Worm (Caenorhabditis elegans) whole organism, L4/young adult: ENCODE results near the gene vps-54.
A peak's percentile ranks its signal among the peaks of the same experiment; 100 is the strongest.

Experiments used
- W03F9.2 ChIP-seq: fragments of 150-350 bp; optimal IDR thresholded peaks from 2 replicates; lab custom pipeline; 2014; ENCODE audit warnings: missing biosample characterization, missing genetic modification characterization
- dao-5 ChIP-seq: sonication (generic microtip); optimal IDR thresholded peaks from 2 replicates; lab custom pipeline; 2016; ENCODE audit warnings: missing genotype, missing genetic modification characterization, moderate library complexity, missing compliant biosample characterization
- him-1 ChIP-seq: sonication (generic microtip); optimal IDR thresholded peaks from 2 replicates; lab custom pipeline; 2016; ENCODE audit warnings: missing genotype, missing genetic modification reagents, missing genetic modification characterization, missing compliant biosample characterization

Gene vps-54

ce11 chrV:10548981-10549380 is 27.2 kb downstream of the vps-54 start, which contains the start of gene srd-34:
Gene srd-34 (minus strand): TSS chrV:10549081.
- no peak for TF ChIP-seq him-1 (tag; lab: Kevin White, UChicago)
- no peak for TF ChIP-seq dao-5 (tag; lab: Kevin White, UChicago)
- TF ChIP-seq W03F9.2 (tag; lab: Kevin White, UChicago), result no peak

ce11 chrV:10546749-10547148 is 29.5 kb downstream of the vps-54 start, which contains the start of gene F25D1.5:
Gene F25D1.5 (minus strand): TSS chrV:10546783.
- no peak for TF ChIP-seq dao-5 (tag; lab: Kevin White, UChicago)

- TF ChIP-seq W03F9.2 (tag; lab: Kevin White, UChicago) (no peak), him-1 (tag; lab: Kevin White, UChicago) (no peak), dao-5 (tag; lab: Kevin White, UChicago) (no peak)
Measured at ce11 chrV:10540024-10540423, 36.2 kb downstream of the vps-54 start, which contains the start of gene degt-1. Gene degt-1 (plus strand): TSS chrV:10540324.

ce11 chrV:10539114-10539513 is 37.1 kb downstream of the vps-54 start, which contains the start of gene F25D1.8:
Gene F25D1.8 (plus strand): TSS chrV:10539414.
- TF ChIP-seq dao-5 (tag; lab: Kevin White, UChicago), result no peak
- TF ChIP-seq W03F9.2 (tag; lab: Kevin White, UChicago), result no peak
- TF ChIP-seq him-1 (tag; lab: Kevin White, UChicago), result no peak

ce11 chrV:10536808-10537207 is 39.4 kb downstream of the vps-54 start:
- no peak for TF ChIP-seq dao-5 (tag; lab: Kevin White, UChicago)
- TF ChIP-seq him-1 (tag; lab: Kevin White, UChicago), result peak; percentile 88
- TF ChIP-seq W03F9.2 (tag; lab: Kevin White, UChicago), result peak; percentile 72

- TF ChIP-seq W03F9.2 (tag; lab: Kevin White, UChicago) (no peak), dao-5 (tag; lab: Kevin White, UChicago) (no peak), him-1 (tag; lab: Kevin White, UChicago) (no peak)
Measured at ce11 chrV:10536095-10536691, 40.0 kb downstream of the vps-54 start, which contains the start of gene ppm-1.A. Gene ppm-1.A (minus strand): TSS chrV:10536388.

- peak; percentile 20 for TF ChIP-seq W03F9.2 (tag; lab: Kevin White, UChicago)
- TF ChIP-seq him-1 (tag; lab: Kevin White, UChicago), result no peak
- no peak for TF ChIP-seq dao-5 (tag; lab: Kevin White, UChicago)
Measured at ce11 chrV:10535325-10535724, 40.9 kb downstream of the vps-54 start.

- no peak for TF ChIP-seq him-1 (tag; lab: Kevin White, UChicago)
- TF ChIP-seq dao-5 (tag; lab: Kevin White, UChicago), result no peak
Measured at ce11 chrV:10532725-10533124, 43.5 kb downstream of the vps-54 start, which contains the start of gene txt-10. Gene txt-10 (minus strand): TSS chrV:10532825.

ce11 chrV:10529600-10529999 is 46.6 kb downstream of the vps-54 start:
- TF ChIP-seq him-1 (tag; lab: Kevin White, UChicago), result no peak
- TF ChIP-seq dao-5 (tag; lab: Kevin White, UChicago), result no peak
- no peak for TF ChIP-seq W03F9.2 (tag; lab: Kevin White, UChicago)

ce11 chrV:10528500-10528899 is 47.7 kb downstream of the vps-54 start, which contains the start of gene F25D1.3:
Gene F25D1.3 (plus strand): TSS chrV:10528724.
- no peak for TF ChIP-seq dao-5 (tag; lab: Kevin White, UChicago)

ce11 chrV:10525902-10526301 is 50.3 kb downstream of the vps-54 start, which contains the start of the genes C35A5.8 and hda-11:
Gene C35A5.8 (minus strand): TSS chrV:10525908.
Gene hda-11 (plus strand): TSS chrV:10526184.
- no peak for TF ChIP-seq W03F9.2 (tag; lab: Kevin White, UChicago)
- peak; percentile 47 for TF ChIP-seq him-1 (tag; lab: Kevin White, UChicago)
- no peak for TF ChIP-seq dao-5 (tag; lab: Kevin White, UChicago)

ce11 chrV:10516702-10517101 is 59.5 kb downstream of the vps-54 start:
- TF ChIP-seq dao-5 (tag; lab: Kevin White, UChicago) (no peak), him-1 (tag; lab: Kevin White, UChicago) (no peak), W03F9.2 (tag; lab: Kevin White, UChicago) (no peak)
